Fruit fly (Drosophila melanogaster): ENCODE results near the gene Eip93F.
A peak's percentile ranks its signal among the peaks of the same experiment; 100 is the strongest.

Eip93F gene

DNA sequence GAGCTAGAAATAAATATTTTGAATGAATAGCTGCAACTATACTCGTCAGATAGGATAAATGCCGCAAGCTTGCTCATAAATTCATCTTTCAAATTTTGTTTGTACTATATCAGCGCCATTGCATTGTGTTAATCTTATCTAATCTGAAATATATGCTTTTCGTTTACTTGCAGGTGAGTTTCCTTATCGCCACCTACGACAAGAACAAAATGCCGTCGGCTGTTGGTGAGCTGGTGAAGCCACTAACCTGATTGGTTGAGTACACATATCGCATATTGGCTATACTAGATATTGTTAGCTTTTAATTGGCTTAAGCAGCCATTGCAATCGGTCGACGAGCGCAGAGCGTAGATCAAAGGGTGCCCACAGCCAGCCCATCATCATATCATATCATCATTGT is 104.8 kb downstream of the Eip93F start:
- TF ChIP-seq CG9705 (GFP tag; optimal IDR thresholded peaks at IDR 0.05) (no peak), Jra (GFP tag; optimal IDR thresholded peaks at IDR 0.05) (no peak), Hr83 (GFP tag; optimal IDR thresholded peaks at IDR 0.05; ENCODE audit: poor library complexity, severe bottlenecking) (no peak), rgr (GFP tag; optimal IDR thresholded peaks at IDR 0.05) (no peak), sv (GFP tag; optimal IDR thresholded peaks at IDR 0.05) (no peak), Rel (GFP tag; optimal IDR thresholded peaks at IDR 0.05) (no peak), Rel (tag; optimal IDR thresholded peaks at IDR 0.05) (no peak), CrebA (GFP tag; optimal IDR thresholded peaks at IDR 0.05; ENCODE audit: borderline replicate concordance) (no peak), N (GFP tag; optimal IDR thresholded peaks at IDR 0.05) (no peak), dmrt93B (GFP tag; optimal IDR thresholded peaks at IDR 0.05) (no peak), Hnf4 (GFP tag; optimal IDR thresholded peaks at IDR 0.05) (no peak), Mio (GFP tag; optimal IDR thresholded peaks at IDR 0.05) (no peak), CG32264 (GFP tag; optimal IDR thresholded peaks at IDR 0.05) (no peak), woc (GFP tag; optimal IDR thresholded peaks at IDR 0.05) (no peak)

DNA sequence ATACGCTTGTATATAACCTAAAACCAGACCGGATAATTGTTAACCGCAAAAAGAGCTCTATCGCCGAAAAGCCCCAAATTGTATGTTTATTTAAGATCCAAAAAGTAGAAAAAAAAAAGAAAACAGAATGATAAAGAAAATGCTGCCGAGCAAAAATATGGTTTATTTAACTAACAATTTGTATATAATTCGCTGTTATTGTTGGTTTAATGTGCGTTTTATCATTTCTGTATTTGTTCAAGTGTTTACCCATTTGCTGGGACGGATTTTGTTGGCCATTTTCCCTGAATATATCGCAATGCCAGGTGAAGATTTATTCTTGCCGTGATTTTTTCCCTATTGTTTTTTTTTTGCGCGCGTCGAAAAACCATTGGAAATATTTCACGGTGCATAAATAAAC is 108.2 kb downstream of the Eip93F start:
- TF ChIP-seq Hr83 (GFP tag; optimal IDR thresholded peaks at IDR 0.05; ENCODE audit: poor library complexity, severe bottlenecking) = peak; percentile 67
- TF ChIP-seq foxo (GFP tag; optimal IDR thresholded peaks at IDR 0.05) = peak in 1 of 2 experiments; percentile 0
- peak; percentile 26 for TF ChIP-seq OdsH (GFP tag; optimal IDR thresholded peaks at IDR 0.05)
- TF ChIP-seq rgr (GFP tag; optimal IDR thresholded peaks at IDR 0.05) = peak; percentile 46
- TF ChIP-seq h (GFP tag; optimal IDR thresholded peaks at IDR 0.05) = peak; percentile 25
- no peak for TF ChIP-seq fru (GFP tag; optimal IDR thresholded peaks at IDR 0.05)
- TF ChIP-seq dmrt93B (GFP tag; optimal IDR thresholded peaks at IDR 0.05) = no peak
